Fruit fly (Drosophila melanogaster) whole organism, embryonic: ENCODE results near the gene CG12253.

Experiments used
- Atf6 ChIP-seq: fragments of 200-800 bp; sonication (Bioruptor generic); IDR thresholded peaks from 2 replicates; pipeline ENCODE4 v1.3.6; 2022; ENCODE audit warnings: missing biosample characterization, missing genetic modification characterization
- CG10274 ChIP-seq: fragments of 200-800 bp; sonication (Bioruptor generic); optimal IDR thresholded peaks from 3 replicates; lab custom pipeline; 2017; ENCODE audit warnings: missing biosample characterization, mild to moderate bottlenecking, missing genetic modification characterization
- CG10321 ChIP-seq: fragments of 200-800 bp; sonication (Bioruptor generic); IDR thresholded peaks from 2 replicates; pipeline ENCODE4 v1.3.6; 2022; ENCODE audit warnings: missing biosample characterization, missing genetic modification characterization
- CG11504 ChIP-seq: fragments of 200-800 bp; sonication (Bioruptor generic); optimal IDR thresholded peaks from 3 replicates; lab custom pipeline; 2019; ENCODE audit warnings: missing biosample characterization, mild to moderate bottlenecking, missing genetic modification characterization, moderate library complexity
- CG11723 ChIP-seq: fragments of 200-800 bp; sonication (Bioruptor generic); optimal IDR thresholded peaks from 2 replicates; lab custom pipeline; 2017; ENCODE audit warnings: missing biosample characterization, mild to moderate bottlenecking, missing genetic modification characterization
- CG12071 ChIP-seq: fragments of 200-800 bp; sonication (Bioruptor generic); optimal IDR thresholded peaks from 3 replicates; lab custom pipeline; 2018; ENCODE audit warnings: missing biosample characterization, mild to moderate bottlenecking, missing genetic modification characterization
- CG12744 ChIP-seq: fragments of 200-800 bp; sonication (Bioruptor generic); optimal IDR thresholded peaks from 2 replicates; lab custom pipeline; 2016; ENCODE audit warnings: missing biosample characterization, missing genetic modification characterization
- CG14710 ChIP-seq: fragments of 200-800 bp; sonication (Bioruptor generic); optimal IDR thresholded peaks from 3 replicates; lab custom pipeline; 2019; ENCODE audit warnings: missing biosample characterization, mild to moderate bottlenecking, missing genetic modification characterization, moderate library complexity
- CG14965 ChIP-seq: fragments of 200-800 bp; sonication (Bioruptor generic); optimal IDR thresholded peaks from 2 replicates; lab custom pipeline; 2016; ENCODE audit warnings: missing biosample characterization, missing genetic modification characterization, borderline replicate concordance
- CG15269 ChIP-seq: fragments of 200-800 bp; sonication (Bioruptor generic); optimal IDR thresholded peaks from 2 replicates; lab custom pipeline; 2018; ENCODE audit warnings: missing biosample characterization, mild to moderate bottlenecking, missing genetic modification characterization, moderate library complexity
- CG17612 ChIP-seq: fragments of 200-800 bp; sonication (Bioruptor generic); IDR thresholded peaks from 2 replicates; pipeline ENCODE4 v1.3.6; 2022; ENCODE audit warnings: missing biosample characterization, missing genetic modification characterization
- CG17802 ChIP-seq: fragments of 200-800 bp; sonication (Bioruptor generic); optimal IDR thresholded peaks from 2 replicates; lab custom pipeline; 2018; ENCODE audit warnings: missing biosample characterization, mild to moderate bottlenecking, missing genetic modification characterization, moderate library complexity
- CG2116 ChIP-seq: fragments of 200-800 bp; sonication (Bioruptor generic); optimal IDR thresholded peaks from 3 replicates; lab custom pipeline; 2018; ENCODE audit warnings: missing biosample characterization, mild to moderate bottlenecking, missing genetic modification characterization
- CG3065 ChIP-seq: fragments of 200-800 bp; sonication (Bioruptor generic); optimal IDR thresholded peaks from 2 replicates; lab custom pipeline; 2016; ENCODE audit warnings: missing biosample characterization, missing genetic modification characterization
- CG3407 ChIP-seq: fragments of 200-800 bp; sonication (Bioruptor generic); optimal IDR thresholded peaks from 2 replicates; lab custom pipeline; 2018; ENCODE audit warnings: missing biosample characterization, mild to moderate bottlenecking, missing genetic modification characterization
- CG34224 ChIP-seq: fragments of 200-800 bp; sonication (Bioruptor generic); IDR thresholded peaks from 3 replicates; pipeline ENCODE4 v1.3.6; 2022; ENCODE audit warnings: missing biosample characterization, missing genetic modification characterization; ENCODE audit not compliant: partially characterized antibody
- CG4424 ChIP-seq: fragments of 200-800 bp; sonication (Bioruptor generic); optimal IDR thresholded peaks from 3 replicates; lab custom pipeline; 2016; ENCODE audit warnings: missing biosample characterization, missing genetic modification characterization
- CG6689 ChIP-seq: fragments of 200-800 bp; sonication (Bioruptor generic); IDR thresholded peaks from 2 replicates; pipeline ENCODE4 v1.3.6; 2022; ENCODE audit warnings: missing biosample characterization, missing genetic modification characterization
- CG7963 ChIP-seq: fragments of 200-800 bp; sonication (Bioruptor generic); IDR thresholded peaks from 3 replicates; pipeline ENCODE4 v1.3.6; 2022; ENCODE audit warnings: missing biosample characterization, missing genetic modification characterization; ENCODE audit not compliant: partially characterized antibody
- CG9797 ChIP-seq: fragments of 200-800 bp; sonication (Bioruptor generic); optimal IDR thresholded peaks from 3 replicates; lab custom pipeline; 2018; ENCODE audit warnings: missing biosample characterization, mild to moderate bottlenecking, missing genetic modification characterization
- CoRest ChIP-seq: fragments of 200-800 bp; sonication (Bioruptor generic); optimal IDR thresholded peaks from 3 replicates; lab custom pipeline; 2018; ENCODE audit warnings: missing biosample characterization, mild to moderate bottlenecking, missing genetic modification characterization, moderate library complexity
- Dfd ChIP-seq, 2 experiments: fragments of >200 bp; optimal IDR thresholded peaks; 2 replicates each; lab custom pipeline; 2017; ENCODE audit warnings: missing biosample characterization in 2 of 2, missing genetic modification characterization in 2 of 2
- HLH54F ChIP-seq: fragments of 200-800 bp; sonication (Bioruptor generic); optimal IDR thresholded peaks from 3 replicates; lab custom pipeline; 2016; ENCODE audit warnings: missing biosample characterization, missing genetic modification characterization
- Hand ChIP-seq: fragments of 200-800 bp; sonication (Bioruptor generic); optimal IDR thresholded peaks from 2 replicates; lab custom pipeline; 2017; ENCODE audit warnings: mild to moderate bottlenecking, missing biosample characterization, missing genetic modification reagents, missing genetic modification characterization
- HmgD ChIP-seq: fragments of 200-800 bp; sonication (Bioruptor generic); optimal IDR thresholded peaks from 3 replicates; lab custom pipeline; 2016; ENCODE audit warnings: missing biosample characterization, missing genetic modification characterization
- Kr ChIP-seq: fragments of 200-800 bp; sonication (Bioruptor generic); optimal IDR thresholded peaks from 2 replicates; lab custom pipeline; 2017; ENCODE audit warnings: missing biosample characterization, mild to moderate bottlenecking, missing genetic modification characterization
- Lim3 ChIP-seq: fragments of 200-800 bp; sonication (Bioruptor generic); IDR thresholded peaks from 2 replicates; pipeline ENCODE4 v1.3.6; 2022; ENCODE audit warnings: missing biosample characterization, missing genetic modification characterization
- NC2α ChIP-seq: fragments of 200-800 bp; sonication (Bioruptor generic); optimal IDR thresholded peaks from 2 replicates; lab custom pipeline; 2016; ENCODE audit warnings: missing biosample characterization, missing genetic modification characterization
- NK7.1 ChIP-seq: fragments of 200-800 bp; sonication (Bioruptor generic); optimal IDR thresholded peaks from 3 replicates; lab custom pipeline; 2016; ENCODE audit warnings: missing biosample characterization, missing genetic modification characterization
- Opbp ChIP-seq: fragments of 200-800 bp; sonication (Bioruptor generic); IDR thresholded peaks from 3 replicates; pipeline ENCODE4 v1.3.6; 2022; ENCODE audit warnings: missing biosample characterization, missing genetic modification characterization; ENCODE audit not compliant: partially characterized antibody
- Sry-δ ChIP-seq: fragments of 200-800 bp; sonication (Bioruptor generic); optimal IDR thresholded peaks from 2 replicates; lab custom pipeline; 2016; ENCODE audit warnings: missing biosample characterization, missing genetic modification characterization
- Trl ChIP-seq, 3 experiments: fragments of >200 bp in 2 of 3; fragments of 200-800 bp in 1 of 3; sonication (Bioruptor generic) in 1 of 3; optimal IDR thresholded peaks; 2 replicates in 1 of 3; 3 replicates in 2 of 3; lab custom pipeline; 2016 to 2017; ENCODE audit warnings: missing biosample characterization in 1 of 3, missing genetic modification characterization in 1 of 3
- Usf ChIP-seq: fragments of 200-800 bp; sonication (Bioruptor generic); optimal IDR thresholded peaks from 2 replicates; lab custom pipeline; 2017; ENCODE audit warnings: missing genotype, missing biosample characterization, missing genetic modification characterization
- Vsx1 ChIP-seq: fragments of 200-800 bp; sonication (Bioruptor generic); optimal IDR thresholded peaks from 2 replicates; lab custom pipeline; 2017; ENCODE audit warnings: missing biosample characterization, mild to moderate bottlenecking, missing genetic modification characterization, missing genetic modification reagents
- YL-1 ChIP-seq: fragments of 200-800 bp; sonication (Bioruptor generic); optimal IDR thresholded peaks from 3 replicates; lab custom pipeline; 2017; ENCODE audit warnings: missing biosample characterization, mild to moderate bottlenecking, missing genetic modification characterization
- cato ChIP-seq: fragments of 200-800 bp; sonication (Bioruptor generic); optimal IDR thresholded peaks from 2 replicates; lab custom pipeline; 2016; ENCODE audit warnings: missing biosample characterization, missing genetic modification characterization, borderline replicate concordance
- chn ChIP-seq: fragments of 200-800 bp; sonication (Bioruptor generic); optimal IDR thresholded peaks from 2 replicates; lab custom pipeline; 2016; ENCODE audit warnings: missing biosample characterization, missing genetic modification characterization
- ci ChIP-seq: fragments of 200-800 bp; sonication (Bioruptor generic); IDR thresholded peaks from 3 replicates; pipeline ENCODE4 v1.3.6; 2022; ENCODE audit warnings: missing biosample characterization, missing genetic modification characterization
- crol ChIP-seq: fragments of 200-800 bp; sonication (Bioruptor generic); IDR thresholded peaks from 2 replicates; pipeline ENCODE4 v1.3.6; 2022; ENCODE audit warnings: missing biosample characterization, missing genetic modification characterization
- dimm ChIP-seq: fragments of 200-800 bp; sonication (Bioruptor generic); IDR thresholded peaks from 2 replicates; pipeline ENCODE4 v1.3.6; 2022; ENCODE audit warnings: missing biosample characterization, missing genetic modification characterization
- exex ChIP-seq: fragments of 200-800 bp; sonication (Bioruptor generic); optimal IDR thresholded peaks from 4 replicates; lab custom pipeline; 2018; ENCODE audit warnings: missing biosample characterization, mild to moderate bottlenecking, missing genetic modification characterization, moderate library complexity
- fru ChIP-seq: fragments of >200 bp; optimal IDR thresholded peaks from 2 replicates; lab custom pipeline; 2017
- gro ChIP-seq: fragments of 200-800 bp; sonication (Bioruptor generic); optimal IDR thresholded peaks from 2 replicates; lab custom pipeline; 2016; ENCODE audit warnings: missing biosample characterization, missing genetic modification characterization
- her ChIP-seq: fragments of 200-800 bp; sonication (Bioruptor generic); optimal IDR thresholded peaks from 2 replicates; lab custom pipeline; 2016; ENCODE audit warnings: missing biosample characterization, missing genetic modification characterization
- pfk ChIP-seq: fragments of 200-800 bp; sonication (Bioruptor generic); optimal IDR thresholded peaks from 2 replicates; lab custom pipeline; 2018; ENCODE audit warnings: missing biosample characterization, mild to moderate bottlenecking, missing genetic modification characterization, moderate library complexity
- sr ChIP-seq: fragments of 200-800 bp; sonication (Bioruptor generic); IDR thresholded peaks from 3 replicates; pipeline ENCODE4 v1.3.6; 2022; ENCODE audit warnings: missing biosample characterization, missing genetic modification characterization
- twi ChIP-seq: fragments of 200-800 bp; optimal IDR thresholded peaks from 2 replicates; lab custom pipeline; 2019; ENCODE audit warnings: missing biosample characterization, mild to moderate bottlenecking, missing genetic modification characterization, moderate library complexity
- unpg ChIP-seq: fragments of 200-800 bp; sonication (Bioruptor generic); optimal IDR thresholded peaks from 3 replicates; lab custom pipeline; 2018; ENCODE audit warnings: missing biosample characterization, mild to moderate bottlenecking, missing genetic modification characterization, moderate library complexity
- vfl ChIP-seq: fragments of 200-800 bp; sonication (Bioruptor generic); optimal IDR thresholded peaks from 2 replicates; lab custom pipeline; 2016; ENCODE audit warnings: missing biosample characterization, missing genetic modification characterization
- vnd ChIP-seq: fragments of 200-800 bp; sonication (Bioruptor generic); IDR thresholded peaks from 3 replicates; pipeline ENCODE4 v1.3.6; 2022; ENCODE audit warnings: missing biosample characterization, missing genetic modification characterization; ENCODE audit not compliant: partially characterized antibody
- yki ChIP-seq: fragments of >200 bp; optimal IDR thresholded peaks from 3 replicates; lab custom pipeline; 2018

CG12253 gene

dm6 chr2L:11010999-11011398, 23.4 kb downstream of the CG12253 start, which contains the start of the genes Art8 and dUTPase (continued):
- TF ChIP-seq HmgD (no peak), crol (GFP tag; lab: Robert Waterston, UW) (no peak), gro (no peak), CG3065 (GFP tag; lab: Kevin White, UChicago) (peak; percentile 48), chn (GFP tag; lab: Kevin White, UChicago) (peak; percentile 49), CG3407 (peak; percentile 29), CG14710 (tag; lab: Kevin White, UChicago) (peak; percentile 90), pfk (no peak), dimm (no peak), Sry-δ (GFP tag; lab: Kevin White, UChicago) (peak; percentile 89), CG12744 (GFP tag; lab: Kevin White, UChicago) (peak; percentile 30), CG34224 (peak; percentile 89), NC2α (GFP tag; lab: Kevin White, UChicago) (peak; percentile 8), Opbp (GFP tag; lab: Robert Waterston, UW) (peak; percentile 81), CG9797 (GFP tag; lab: Kevin White, UChicago) (peak; percentile 74), cato (peak; percentile 57), fru (lab: Kevin White, UChicago) (no peak), CG2116 (GFP tag; lab: Kevin White, UChicago) (peak; percentile 98), Kr (GFP tag; lab: Kevin White, UChicago) (no peak), Atf6 (GFP tag; lab: Robert Waterston, UW) (peak; percentile 78), yki (no peak), Usf (GFP tag; lab: Kevin White, UChicago) (no peak), sr (GFP tag; lab: Robert Waterston, UW) (no peak), vnd (GFP tag; lab: Robert Waterston, UW) (peak; percentile 68), CG12071 (GFP tag; lab: Kevin White, UChicago) (no peak), CG4424 (peak; percentile 84), twi (tag; lab: Kevin White, UChicago) (peak; percentile 38), Dfd (GFP tag; optimal IDR thresholded peaks at IDR 0.05; lab: Kevin White, UChicago) (no peak), Vsx1 (GFP tag; lab: Kevin White, UChicago) (no peak), CG10274 (GFP tag; lab: Kevin White, UChicago) (no peak), CG7963 (GFP tag; lab: Robert Waterston, UW) (peak; percentile 64; the same call in 1 of the 3 replicates), vfl (peak; percentile 48), ci (peak; percentile 73; the same call in 2 of the 3 replicates), CG15269 (tag; lab: Kevin White, UChicago) (peak; percentile 61), CG17802 (tag; lab: Kevin White, UChicago) (no peak), CG10321 (GFP tag; lab: Robert Waterston, UW) (0 out of 2 replicates have a peak, but pooled peaks have one; percentile 22), Trl (optimal IDR thresholded peaks at IDR 0.05; lab: Kevin White, UChicago) (no peak), Trl (GFP tag; optimal IDR thresholded peaks at IDR 0.05; lab: Kevin White, UChicago) (peak; percentile 35), Hand (GFP tag; lab: Kevin White, UChicago) (no peak), NK7.1 (no peak), CG14965 (GFP tag; lab: Kevin White, UChicago) (no peak), unpg (GFP tag; lab: Kevin White, UChicago) (peak; percentile 75), CG17612 (GFP tag; lab: Robert Waterston, UW) (no peak), CG11504 (tag; lab: Kevin White, UChicago) (peak; percentile 78), exex (tag; lab: Kevin White, UChicago) (peak; percentile 45), CoRest (peak; percentile 82), CG11723 (GFP tag; lab: Kevin White, UChicago) (peak; percentile 3), HLH54F (peak; percentile 45), YL-1 (GFP tag; lab: Kevin White, UChicago) (peak; percentile 82), Lim3 (GFP tag; lab: Robert Waterston, UW) (no peak), CG6689 (GFP tag; lab: Robert Waterston, UW) (peak; percentile 56), her (GFP tag; lab: Kevin White, UChicago) (no peak)
